Worm (Caenorhabditis elegans) whole organism, L3 larva: ENCODE data around the gene clp-4.

Experiments
- ZK546.5 ChIP-seq: sonication (generic microtip); optimal IDR thresholded peaks from 2 replicates; lab custom pipeline; 2017; ENCODE audit warnings: missing biosample characterization, missing genetic modification characterization
- egl-27 ChIP-seq: sonication (generic microtip); optimal IDR thresholded peaks from 4 replicates; lab custom pipeline; 2017; ENCODE audit warnings: missing biosample characterization, missing genetic modification reagents, missing genetic modification characterization
- nhr-11 ChIP-seq: fragments of 150-350 bp; optimal IDR thresholded peaks from 2 replicates; lab custom pipeline; 2014; ENCODE audit warnings: missing biosample characterization, missing genetic modification characterization
- nhr-12 ChIP-seq: fragments of 150-350 bp; optimal IDR thresholded peaks from 2 replicates; lab custom pipeline; 2014; ENCODE audit warnings: missing biosample characterization, missing genetic modification characterization
- skn-1 ChIP-seq: fragments of 150-350 bp; optimal IDR thresholded peaks from 2 replicates; lab custom pipeline; 2014; ENCODE audit warnings: missing biosample characterization, missing genetic modification characterization
- zag-1 ChIP-seq: fragments of 150-350 bp; optimal IDR thresholded peaks from 2 replicates; lab custom pipeline; 2014; ENCODE audit warnings: missing biosample characterization, missing genetic modification characterization

DNA sequence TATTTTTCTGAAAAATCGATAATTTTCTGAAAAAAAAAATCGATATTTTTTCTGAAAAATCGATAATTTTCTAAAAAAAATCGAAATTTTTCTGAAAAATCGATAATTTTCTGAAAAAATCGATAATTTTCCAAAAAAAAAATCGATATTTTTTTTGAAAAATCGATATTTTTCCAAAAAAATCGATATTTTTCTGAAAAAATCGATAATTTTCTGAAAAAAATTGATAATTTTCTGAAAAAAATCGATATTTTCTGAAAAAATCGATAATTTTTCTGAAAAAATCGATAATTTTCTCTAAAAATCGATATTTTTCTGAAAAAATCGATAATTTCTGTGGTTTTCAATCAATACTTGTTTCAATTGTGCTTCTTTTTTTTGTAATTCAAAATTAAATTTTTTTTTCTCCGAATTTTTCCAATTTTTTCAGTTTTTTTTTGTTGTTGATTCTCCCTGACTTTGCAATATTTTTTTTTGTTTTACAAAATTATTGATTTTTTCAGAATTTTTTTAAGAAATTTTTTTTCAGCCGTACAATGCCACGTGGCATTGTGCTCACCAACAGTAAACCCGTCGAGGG lies 16.0 kb upstream of the clp-4 start, which contains the start of gene rexd-1:
- TF ChIP-seq zag-1 (tag; lab: Kevin White, UChicago) (no peak), ZK546.5 (tag; lab: Kevin White, UChicago) (no peak), nhr-11 (no peak), egl-27 (no peak), nhr-12 (tag; lab: Kevin White, UChicago) (no peak), skn-1 (tag; lab: Kevin White, UChicago) (no peak)
